Worm (Caenorhabditis elegans) whole organism, L1 larva: Measurements from ENCODE around the gene F15A4.5.

Experiments
- aly-2 ChIP-seq: fragments of 150-350 bp; optimal IDR thresholded peaks from 2 replicates; lab custom pipeline; 2014; ENCODE audit warnings: missing biosample characterization, missing genetic modification characterization
- ces-1 ChIP-seq: fragments of 150-350 bp; optimal IDR thresholded peaks from 2 replicates; lab custom pipeline; 2014; ENCODE audit warnings: missing biosample characterization, missing genetic modification reagents, missing genetic modification characterization
- efl-1 ChIP-seq, 4 experiments: fragments of 150-350 bp; optimal IDR thresholded peaks in 3 of 4; peaks in 1 of 4; 1 replicate in 1 of 4; 2 replicates in 3 of 4; lab custom pipeline; 2014; ENCODE audit warnings: missing biosample characterization in 2 of 4, missing genetic modification characterization in 2 of 4, missing genetic modification reagents in 2 of 4
- elt-3 ChIP-seq, 6 experiments: fragments of 150-350 bp in 1 of 6; sonication (generic microtip); optimal IDR thresholded peaks; 2 replicates each; lab custom pipeline; 2017 to 2018; ENCODE audit warnings: missing biosample characterization in 6 of 6, missing genetic modification characterization in 6 of 6, inconsistent platforms in 1 of 6
- lin-13 ChIP-seq: fragments of 150-350 bp; optimal IDR thresholded peaks from 2 replicates; lab custom pipeline; 2014; ENCODE audit warnings: missing biosample characterization, missing genetic modification reagents, missing genetic modification characterization
- lir-3 ChIP-seq: sonication (generic microtip); optimal IDR thresholded peaks from 2 replicates; lab custom pipeline; 2016; ENCODE audit warnings: mild to moderate bottlenecking, missing genetic modification characterization, moderate library complexity, missing compliant biosample characterization; ENCODE audit not compliant: poor library complexity
- mep-1 ChIP-seq: fragments of 150-350 bp; optimal IDR thresholded peaks from 2 replicates; lab custom pipeline; 2014; ENCODE audit warnings: missing biosample characterization, missing genetic modification characterization
- nhr-71 ChIP-seq: sonication (generic microtip); optimal IDR thresholded peaks from 2 replicates; lab custom pipeline; 2016; ENCODE audit warnings: mild to moderate bottlenecking, missing genetic modification characterization, moderate library complexity, missing compliant biosample characterization
- skn-1 ChIP-seq: fragments of 150-350 bp; optimal IDR thresholded peaks from 2 replicates; lab custom pipeline; 2014; ENCODE audit warnings: missing biosample characterization, missing genetic modification characterization
- snpc-4 ChIP-seq: fragments of 150-350 bp; optimal IDR thresholded peaks from 2 replicates; lab custom pipeline; 2014; ENCODE audit warnings: missing biosample characterization, missing genetic modification characterization
- snu-23 ChIP-seq: sonication (generic microtip); optimal IDR thresholded peaks from 2 replicates; lab custom pipeline; 2016; ENCODE audit warnings: missing genetic modification characterization, missing compliant biosample characterization
- unc-130 ChIP-seq: fragments of 150-350 bp; optimal IDR thresholded peaks from 2 replicates; lab custom pipeline; 2017; ENCODE audit warnings: missing biosample characterization, missing genetic modification characterization, inconsistent platforms
- zag-1 ChIP-seq: fragments of 150-350 bp; optimal IDR thresholded peaks from 2 replicates; lab custom pipeline; 2014; ENCODE audit warnings: missing biosample characterization, missing genetic modification characterization

DNA sequence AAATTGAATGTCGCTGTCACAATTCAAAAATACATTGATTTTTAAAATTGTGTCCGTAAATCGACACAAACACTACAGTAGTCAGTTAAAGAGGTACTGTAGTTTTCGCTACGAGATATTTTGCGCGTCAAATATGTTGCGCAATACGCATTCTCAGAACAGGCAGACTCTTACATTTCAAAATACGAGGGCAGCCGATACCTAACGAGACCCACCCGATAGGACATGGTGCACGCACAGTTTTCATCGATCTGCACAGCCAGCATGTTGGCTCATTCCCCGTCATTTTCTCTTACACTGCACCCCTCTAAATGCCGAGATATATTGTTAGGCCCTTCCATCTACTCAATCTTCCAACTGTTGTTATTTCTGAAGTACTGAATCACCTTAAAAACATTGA, 8.8 kb downstream of the F15A4.5 start, which contains the start of gene F15A4.2:
- TF ChIP-seq aly-2 (tag; lab: Kevin White, UChicago), result no peak
- TF ChIP-seq snpc-4 (tag; lab: Kevin White, UChicago), result no peak
- TF ChIP-seq skn-1, result no peak
- no peak for TF ChIP-seq lir-3 (tag; lab: Kevin White, UChicago)
- TF ChIP-seq zag-1 (tag; lab: Kevin White, UChicago), result no peak
- no peak for TF ChIP-seq mep-1 (tag; lab: Kevin White, UChicago)
- TF ChIP-seq elt-3 (tag; optimal IDR thresholded peaks at IDR 0.05; lab: Kevin White, UChicago), result no peak
- TF ChIP-seq unc-130 (tag; lab: Kevin White, UChicago), result no peak
- TF ChIP-seq efl-1 (optimal IDR thresholded peaks at IDR 0.05; lab: Kevin White, UChicago), result no peak
- TF ChIP-seq efl-1 (GFP tag; optimal IDR thresholded peaks at IDR 0.05 in 1 of 2; lab: Kevin White, UChicago), result no peak
- TF ChIP-seq ces-1 (GFP tag; lab: Kevin White, UChicago), result no peak
- no peak for TF ChIP-seq nhr-71
- no peak for TF ChIP-seq snu-23 (GFP tag; lab: Kevin White, UChicago)
- TF ChIP-seq lin-13 (GFP tag; lab: Kevin White, UChicago), result no peak
